Worm (Caenorhabditis elegans) whole organism, L3 larva: ENCODE measurements around the gene par-2.

Experiments
- R02D3.7 ChIP-seq: fragments of 150-350 bp; optimal IDR thresholded peaks from 2 replicates; lab custom pipeline; 2014; ENCODE audit warnings: missing biosample characterization, missing genetic modification characterization
- ZK546.5 ChIP-seq: sonication (generic microtip); optimal IDR thresholded peaks from 2 replicates; lab custom pipeline; 2017; ENCODE audit warnings: missing biosample characterization, missing genetic modification characterization
- aly-2 ChIP-seq: fragments of 150-350 bp; optimal IDR thresholded peaks from 2 replicates; lab custom pipeline; 2014; ENCODE audit warnings: missing biosample characterization, missing genetic modification characterization
- ama-1 ChIP-seq: fragments of 150-350 bp; optimal IDR thresholded peaks from 2 replicates; lab custom pipeline; 2018
- ceh-16 ChIP-seq: sonication (generic microtip); optimal IDR thresholded peaks from 2 replicates; lab custom pipeline; 2017; ENCODE audit warnings: missing biosample characterization, missing genetic modification characterization
- ceh-28 ChIP-seq: fragments of 150-350 bp; optimal IDR thresholded peaks from 2 replicates; lab custom pipeline; 2014; ENCODE audit warnings: missing biosample characterization, missing genetic modification reagents, missing genetic modification characterization
- ceh-82 ChIP-seq: fragments of 150-350 bp; optimal IDR thresholded peaks from 2 replicates; lab custom pipeline; 2014; ENCODE audit warnings: missing biosample characterization, missing genetic modification characterization
- daf-12 ChIP-seq: fragments of 150-350 bp; optimal IDR thresholded peaks from 2 replicates; lab custom pipeline; 2014; ENCODE audit warnings: missing biosample characterization, missing genetic modification reagents, missing genetic modification characterization
- egl-27 ChIP-seq: sonication (generic microtip); optimal IDR thresholded peaks from 4 replicates; lab custom pipeline; 2017; ENCODE audit warnings: missing biosample characterization, missing genetic modification reagents, missing genetic modification characterization
- egl-5 ChIP-seq: fragments of 150-350 bp; optimal IDR thresholded peaks from 2 replicates; lab custom pipeline; 2017; ENCODE audit warnings: missing biosample characterization, missing genetic modification reagents, missing genetic modification characterization, inconsistent platforms
- elt-1 ChIP-seq: fragments of 150-350 bp; optimal IDR thresholded peaks from 2 replicates; lab custom pipeline; 2014; ENCODE audit warnings: missing biosample characterization, missing genetic modification characterization
- elt-2 ChIP-seq: sonication (generic microtip); optimal IDR thresholded peaks from 2 replicates; lab custom pipeline; 2016; ENCODE audit warnings: missing genetic modification reagents, mild to moderate bottlenecking, missing genetic modification characterization, missing compliant biosample characterization
- elt-3 ChIP-seq, 3 experiments: fragments of 150-350 bp in 1 of 3; sonication (generic microtip) in 2 of 3; optimal IDR thresholded peaks; 2 replicates in 2 of 3; 4 replicates in 1 of 3; lab custom pipeline; 2014 to 2017; ENCODE audit warnings: missing biosample characterization in 3 of 3, missing genetic modification characterization in 3 of 3
- eor-1 ChIP-seq, 2 experiments: fragments of 150-350 bp; optimal IDR thresholded peaks; 2 replicates each; lab custom pipeline; 2014 to 2018; ENCODE audit warnings: missing biosample characterization in 2 of 2, missing genetic modification characterization in 2 of 2
- fkh-10 ChIP-seq: sonication (generic microtip); optimal IDR thresholded peaks from 2 replicates; lab custom pipeline; 2017; ENCODE audit warnings: missing biosample characterization, missing genetic modification reagents, missing genetic modification characterization
- hmg-11 ChIP-seq: sonication (generic microtip); optimal IDR thresholded peaks from 2 replicates; lab custom pipeline; 2016; ENCODE audit warnings: missing genetic modification characterization, missing compliant biosample characterization
- jun-1 ChIP-seq: fragments of 150-350 bp; optimal IDR thresholded peaks from 2 replicates; lab custom pipeline; 2014; ENCODE audit warnings: missing biosample characterization, missing genetic modification reagents, missing genetic modification characterization
- lin-39 ChIP-seq: fragments of 150-350 bp; optimal IDR thresholded peaks from 2 replicates; lab custom pipeline; 2018; ENCODE audit warnings: missing biosample characterization, missing genetic modification reagents, missing genetic modification characterization
- lsy-12 ChIP-seq: sonication (generic microtip); optimal IDR thresholded peaks from 2 replicates; lab custom pipeline; 2016; ENCODE audit warnings: mild to moderate bottlenecking, missing genetic modification characterization, missing compliant biosample characterization
- mml-1 ChIP-seq: fragments of 150-350 bp; sonication (generic microtip); optimal IDR thresholded peaks from 3 replicates; lab custom pipeline; 2014; ENCODE audit warnings: missing biosample characterization, missing genetic modification characterization
- nfya-1 ChIP-seq: sonication (generic microtip); optimal IDR thresholded peaks from 2 replicates; lab custom pipeline; 2017; ENCODE audit warnings: missing genetic modification characterization, mild to moderate bottlenecking, missing compliant biosample characterization, antibody characterized with exemption, moderate library complexity; ENCODE audit not compliant: insufficient read depth
- nhr-11 ChIP-seq: fragments of 150-350 bp; optimal IDR thresholded peaks from 2 replicates; lab custom pipeline; 2014; ENCODE audit warnings: missing biosample characterization, missing genetic modification characterization
- nhr-12 ChIP-seq: fragments of 150-350 bp; optimal IDR thresholded peaks from 2 replicates; lab custom pipeline; 2014; ENCODE audit warnings: missing biosample characterization, missing genetic modification characterization
- nhr-23 ChIP-seq: fragments of 150-350 bp; optimal IDR thresholded peaks from 2 replicates; lab custom pipeline; 2014; ENCODE audit warnings: missing biosample characterization, missing genetic modification reagents, missing genetic modification characterization
- nhr-237 ChIP-seq: fragments of 150-350 bp; optimal IDR thresholded peaks from 2 replicates; lab custom pipeline; 2014; ENCODE audit warnings: missing biosample characterization, missing genetic modification characterization
- nhr-43 ChIP-seq: sonication (generic microtip); optimal IDR thresholded peaks from 2 replicates; lab custom pipeline; 2016; ENCODE audit warnings: mild to moderate bottlenecking, missing genetic modification characterization, missing compliant biosample characterization; ENCODE audit not compliant: poor library complexity, severe bottlenecking
- nhr-67 ChIP-seq: fragments of 150-350 bp; optimal IDR thresholded peaks from 2 replicates; lab custom pipeline; 2014; ENCODE audit warnings: missing biosample characterization, missing genetic modification characterization
- nhr-76 ChIP-seq: fragments of 150-350 bp; sonication (generic microtip); optimal IDR thresholded peaks from 5 replicates; lab custom pipeline; 2014; ENCODE audit warnings: missing biosample characterization, missing genetic modification characterization
- nhr-77 ChIP-seq: fragments of 150-350 bp; optimal IDR thresholded peaks from 2 replicates; lab custom pipeline; 2014; ENCODE audit warnings: missing biosample characterization, missing genetic modification characterization
- pha-4 ChIP-seq: fragments of 150-350 bp; optimal IDR thresholded peaks from 2 replicates; lab custom pipeline; 2014; ENCODE audit warnings: missing biosample characterization, missing genetic modification reagents, missing genetic modification characterization
- pqm-1 ChIP-seq: fragments of 150-350 bp; optimal IDR thresholded peaks from 2 replicates; lab custom pipeline; 2017; ENCODE audit warnings: missing biosample characterization, missing genetic modification characterization, inconsistent platforms
- skn-1 ChIP-seq: fragments of 150-350 bp; optimal IDR thresholded peaks from 2 replicates; lab custom pipeline; 2014; ENCODE audit warnings: missing biosample characterization, missing genetic modification characterization
- snpc-4 ChIP-seq: fragments of 150-350 bp; optimal IDR thresholded peaks from 2 replicates; lab custom pipeline; 2014; ENCODE audit warnings: missing biosample characterization, missing genetic modification characterization
- tbx-2 ChIP-seq: sonication (generic microtip); optimal IDR thresholded peaks from 2 replicates; lab custom pipeline; 2016; ENCODE audit warnings: mild to moderate bottlenecking, missing genetic modification characterization, missing compliant biosample characterization
- unc-39 ChIP-seq: sonication (generic microtip); optimal IDR thresholded peaks from 4 replicates; lab custom pipeline; 2017; ENCODE audit warnings: missing biosample characterization, missing genetic modification characterization
- unc-62 ChIP-seq: fragments of 150-350 bp; sonication (generic microtip); optimal IDR thresholded peaks from 4 replicates; lab custom pipeline; 2014; ENCODE audit warnings: missing biosample characterization, missing genetic modification reagents, missing genetic modification characterization
- ztf-11 ChIP-seq: fragments of 150-350 bp; optimal IDR thresholded peaks from 2 replicates; lab custom pipeline; 2014; ENCODE audit warnings: missing biosample characterization, missing genetic modification characterization
- ztf-4 ChIP-seq: fragments of 150-350 bp; optimal IDR thresholded peaks from 2 replicates; lab custom pipeline; 2014; ENCODE audit warnings: missing biosample characterization, missing genetic modification characterization

The par-2 gene

DNA sequence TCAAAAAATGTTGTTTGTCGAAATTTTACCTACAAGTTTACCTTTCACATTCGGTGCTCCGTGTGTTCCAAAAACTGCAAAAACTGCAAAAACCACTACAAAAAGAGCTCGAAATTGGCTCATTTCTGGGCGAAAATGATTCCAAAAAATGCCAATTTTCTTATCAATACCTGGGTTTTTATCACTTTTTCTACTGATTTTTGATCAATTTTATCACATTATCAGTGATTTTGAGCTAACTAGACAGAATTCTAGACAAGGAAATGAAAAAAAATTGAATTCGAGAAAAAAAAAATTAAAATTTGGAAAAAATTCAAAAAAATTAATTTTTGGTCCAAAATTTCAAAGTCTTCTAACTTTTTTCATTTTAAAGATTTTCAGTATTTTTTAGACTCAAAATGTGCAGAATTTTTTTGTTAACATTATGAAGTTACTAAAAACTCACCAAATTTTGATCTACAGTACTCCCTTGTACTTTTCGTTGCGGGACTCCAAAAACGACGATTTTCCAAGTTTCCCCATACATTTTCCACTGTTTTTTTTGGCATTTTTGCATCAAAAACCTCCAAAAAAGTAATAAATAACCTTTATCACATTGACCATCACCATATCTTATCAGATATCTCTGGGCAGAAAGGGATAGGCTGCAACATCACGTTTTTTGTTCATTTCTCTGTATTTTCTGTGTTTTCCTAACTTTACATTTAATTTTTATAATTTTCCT lies 34.8 kb downstream of the par-2 start, which contains the start of the genes F58B6.1 and acsd-1:
F58B6.1 (minus strand) TSS at position 133 of the 724 bp plus-strand sequence.
acsd-1 (plus strand) TSS at position 674 of the 724 bp plus-strand sequence.
- TF ChIP-seq elt-2 (peak; percentile 61), lin-39 (tag; lab: Kevin White, UChicago) (no peak), elt-3 (tag; optimal IDR thresholded peaks at IDR 0.05; lab: Kevin White, UChicago) (peak in 1 of 3 experiments; percentile 50)

ce11 chrIII:1122239-1122638 lies 41.0 kb downstream of the par-2 start:
- peak; percentile 14 for TF ChIP-seq pha-4 (tag; lab: Kevin White, UChicago)
- TF ChIP-seq egl-5 (tag; lab: Kevin White, UChicago): no peak
- no peak for TF ChIP-seq nhr-23 (tag; lab: Kevin White, UChicago)
- TF ChIP-seq hmg-11: peak; percentile 50
- peak; percentile 41 for TF ChIP-seq nfya-1
- peak; percentile 37 for TF ChIP-seq elt-2
- peak; percentile 35 for TF ChIP-seq skn-1 (tag; lab: Kevin White, UChicago)
- no peak for TF ChIP-seq snpc-4
- TF ChIP-seq ztf-11 (tag; lab: Kevin White, UChicago): no peak
- peak; percentile 37 for TF ChIP-seq lsy-12
- peak; percentile 58 for TF ChIP-seq lin-39 (tag; lab: Kevin White, UChicago)

DNA sequence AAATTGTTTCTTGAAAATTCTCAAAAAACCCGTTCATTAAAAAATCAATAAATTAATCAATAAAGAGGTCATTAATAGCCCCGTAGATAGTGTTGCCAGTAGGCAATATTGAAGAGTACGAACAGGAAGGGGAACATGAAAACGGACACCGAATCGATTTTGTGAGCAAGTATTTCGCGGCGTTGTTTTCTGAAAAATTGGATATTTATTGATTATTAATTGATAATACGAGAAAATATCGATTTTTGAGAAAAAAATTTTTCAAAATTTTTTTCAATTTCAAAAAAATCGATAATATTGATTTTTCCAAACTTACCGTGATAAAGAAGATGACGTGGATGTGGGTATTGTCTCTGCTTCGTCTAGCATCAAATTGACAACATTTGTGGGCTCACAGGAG lies 44.3 kb downstream of the par-2 start:
- TF ChIP-seq ceh-28 (tag; lab: Kevin White, UChicago) (peak; percentile 70), ama-1 (lab: Kevin White, UChicago) (no peak)

DNA sequence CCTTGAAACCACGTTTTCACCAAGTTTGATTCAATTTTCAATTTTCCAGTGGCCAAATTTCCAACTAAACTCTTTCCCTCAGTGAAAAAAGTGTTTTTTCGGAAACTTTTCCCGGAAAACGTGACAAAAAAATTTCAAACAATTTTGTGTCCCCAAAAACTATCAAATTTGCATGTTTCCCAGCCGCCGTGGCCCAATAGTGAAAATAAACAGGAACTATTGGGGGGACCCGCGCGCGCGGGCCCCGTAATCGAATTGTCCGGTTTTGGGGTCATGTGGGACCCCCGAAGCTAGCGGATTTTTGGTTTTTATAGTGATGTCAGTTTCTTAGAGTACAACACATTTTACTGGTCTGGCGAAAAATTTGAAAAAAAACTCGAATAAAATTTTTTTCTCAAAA lies 50.3 kb downstream of the par-2 start:
- TF ChIP-seq mml-1 (tag; lab: Kevin White, UChicago): no peak
- no peak for TF ChIP-seq pqm-1 (tag; lab: Kevin White, UChicago)
- TF ChIP-seq jun-1: no peak
- TF ChIP-seq nhr-43 (tag; lab: Kevin White, UChicago): no peak

ce11 chrIII:1135925-1136324 lies 54.7 kb downstream of the par-2 start, which contains the start of gene lgc-46:
lgc-46 (minus strand) TSS chrIII:1136025.
- TF ChIP-seq nhr-237 (tag; lab: Kevin White, UChicago): no peak
- no peak for TF ChIP-seq lsy-12
- no peak for TF ChIP-seq pqm-1 (tag; lab: Kevin White, UChicago)
- TF ChIP-seq nhr-23 (tag; lab: Kevin White, UChicago): no peak
- no peak for TF ChIP-seq R02D3.7 (tag; lab: Kevin White, UChicago)
- TF ChIP-seq nhr-77: no peak
- TF ChIP-seq unc-39: no peak
- no peak for TF ChIP-seq nhr-12 (tag; lab: Kevin White, UChicago)
- no peak for TF ChIP-seq ZK546.5
- no peak for TF ChIP-seq ztf-4
- no peak for TF ChIP-seq egl-27
- TF ChIP-seq nhr-67 (tag; lab: Kevin White, UChicago): no peak

ce11 chrIII:1136827-1137378 lies 55.7 kb downstream of the par-2 start:
- peak; percentile 35 for TF ChIP-seq lin-39 (tag; lab: Kevin White, UChicago)
- TF ChIP-seq nhr-67 (tag; lab: Kevin White, UChicago): no peak
- TF ChIP-seq nfya-1: peak; percentile 38
- TF ChIP-seq skn-1 (tag; lab: Kevin White, UChicago): no peak
- TF ChIP-seq lsy-12: no peak
- TF ChIP-seq ceh-82 (tag; lab: Kevin White, UChicago): no peak
- peak; percentile 36 for TF ChIP-seq hmg-11

ce11 chrIII:1142798-1143197 lies 61.6 kb downstream of the par-2 start, which contains the start of gene smr-1:
smr-1 (plus strand) TSS chrIII:1143172.
- TF ChIP-seq ama-1 (lab: Kevin White, UChicago): peak; percentile 26
- no peak for TF ChIP-seq nhr-76 (tag; lab: Kevin White, UChicago)
- peak; percentile 75 for TF ChIP-seq nhr-23 (tag; lab: Kevin White, UChicago)
- peak; percentile 4 for TF ChIP-seq ceh-16 (tag; lab: Kevin White, UChicago)
- no peak for TF ChIP-seq daf-12
- TF ChIP-seq unc-62 (GFP tag; lab: Kevin White, UChicago): no peak
- TF ChIP-seq eor-1 (tag; optimal IDR thresholded peaks at IDR 0.05; lab: Kevin White, UChicago): no peak
- TF ChIP-seq elt-1 (tag; lab: Kevin White, UChicago): peak; percentile 8
- TF ChIP-seq pqm-1 (tag; lab: Kevin White, UChicago): no peak
- peak; percentile 77 for TF ChIP-seq lsy-12
- peak; percentile 91 for TF ChIP-seq pha-4 (tag; lab: Kevin White, UChicago)
- TF ChIP-seq lin-39 (tag; lab: Kevin White, UChicago): peak; percentile 22
- peak; percentile 57 for TF ChIP-seq aly-2 (tag; lab: Kevin White, UChicago)
- no peak for TF ChIP-seq fkh-10
- TF ChIP-seq ceh-82 (tag; lab: Kevin White, UChicago): peak; percentile 67
- TF ChIP-seq skn-1 (tag; lab: Kevin White, UChicago): peak; percentile 41
- peak; percentile 57 for TF ChIP-seq hmg-11
- TF ChIP-seq tbx-2: peak; percentile 78
- TF ChIP-seq nfya-1: peak; percentile 84
- peak; percentile 49 for TF ChIP-seq elt-2
- no peak for TF ChIP-seq ZK546.5
- peak; percentile 25 for TF ChIP-seq nhr-11
